Worm (Caenorhabditis elegans) whole organism, L4 larva: ENCODE data around the gene clec-71.
A peak's percentile ranks its signal among the peaks of the same experiment; 100 is the strongest.

Experiments
- F49E8.2 ChIP-seq: sonication (generic microtip); optimal IDR thresholded peaks from 2 replicates; lab custom pipeline; 2016; ENCODE audit warnings: missing compliant biosample characterization, mild to moderate bottlenecking, missing genetic modification characterization, borderline replicate concordance
- R02D3.7 ChIP-seq: fragments of 150-350 bp; sonication (generic microtip); optimal IDR thresholded peaks from 3 replicates; lab custom pipeline; 2014; ENCODE audit warnings: missing biosample characterization, missing genetic modification characterization
- Y75B8A.6 ChIP-seq: fragments of 200-800 bp; sonication (Bioruptor generic); IDR thresholded peaks from 2 replicates; pipeline ENCODE4 v1.3.6; 2022; ENCODE audit warnings: missing genetic modification reagents, missing genetic modification characterization, missing compliant biosample characterization
- ZK337.2 ChIP-seq: fragments of 200-800 bp; sonication (Bioruptor generic); IDR thresholded peaks from 2 replicates; pipeline ENCODE4 v1.3.6; 2022; ENCODE audit warnings: missing genetic modification reagents, missing genetic modification characterization, missing compliant biosample characterization
- aha-1 ChIP-seq: fragments of 150-350 bp; peaks from one replicate; lab custom pipeline; 2014; ENCODE audit warnings: missing biosample characterization, missing genetic modification characterization
- arid-1 ChIP-seq: fragments of 200-800 bp; sonication (Bioruptor generic); conservative IDR thresholded peaks from 2 replicates; pipeline ENCODE4 v1.3.6; 2022; ENCODE audit warnings: missing genetic modification reagents, missing genetic modification characterization, missing compliant biosample characterization
- ceh-28 ChIP-seq: fragments of 150-350 bp; optimal IDR thresholded peaks from 2 replicates; lab custom pipeline; 2014; ENCODE audit warnings: missing biosample characterization, missing genetic modification reagents, missing genetic modification characterization
- ceh-32 ChIP-seq: sonication (generic microtip); optimal IDR thresholded peaks from 2 replicates; lab custom pipeline; 2016; ENCODE audit warnings: mild to moderate bottlenecking, missing genetic modification characterization, missing compliant biosample characterization; ENCODE audit not compliant: poor library complexity
- ceh-82 ChIP-seq: sonication (generic microtip); optimal IDR thresholded peaks from 2 replicates; lab custom pipeline; 2017; ENCODE audit warnings: missing biosample characterization, missing genetic modification characterization
- ces-1 ChIP-seq: fragments of 150-350 bp; sonication (generic microtip); optimal IDR thresholded peaks from 4 replicates; lab custom pipeline; 2014; ENCODE audit warnings: missing biosample characterization, missing genetic modification reagents, missing genetic modification characterization
- ctbp-1 ChIP-seq: fragments of 200-800 bp; sonication (Bioruptor generic); IDR thresholded peaks from 2 replicates; pipeline ENCODE4 v1.3.6; 2022; ENCODE audit warnings: missing genetic modification reagents, missing genetic modification characterization, missing compliant biosample characterization
- daf-12 ChIP-seq: fragments of 150-350 bp; optimal IDR thresholded peaks from 2 replicates; lab custom pipeline; 2014; ENCODE audit warnings: missing biosample characterization, missing genetic modification reagents, missing genetic modification characterization
- daf-16 ChIP-seq, 3 experiments: sonication (generic microtip); optimal IDR thresholded peaks; 2 replicates each; lab custom pipeline; 2016 to 2017; ENCODE audit warnings: missing genetic modification characterization in 3 of 3, missing genetic modification reagents in 3 of 3, mild to moderate bottlenecking in 2 of 3, missing compliant biosample characterization in 2 of 3, missing biosample characterization in 1 of 3, moderate library complexity in 1 of 3
- dmd-6 ChIP-seq: fragments of 200-800 bp; sonication (Bioruptor generic); IDR thresholded peaks from 2 replicates; pipeline ENCODE4 v1.3.6; 2022; ENCODE audit warnings: missing genetic modification reagents, missing genetic modification characterization, missing compliant biosample characterization
- duxl-1 ChIP-seq: sonication (generic microtip); optimal IDR thresholded peaks from 2 replicates; lab custom pipeline; 2016; ENCODE audit warnings: mild to moderate bottlenecking, missing genetic modification characterization, moderate library complexity, missing compliant biosample characterization; ENCODE audit not compliant: poor library complexity
- egl-27 ChIP-seq: sonication (generic microtip); optimal IDR thresholded peaks from 3 replicates; lab custom pipeline; 2017; ENCODE audit warnings: missing biosample characterization, missing genetic modification reagents, missing genetic modification characterization
- egl-43 ChIP-seq: fragments of 200-800 bp; sonication (Bioruptor generic); IDR thresholded peaks from 2 replicates; pipeline ENCODE4 v1.3.6; 2022; ENCODE audit warnings: missing genetic modification reagents, missing genetic modification characterization, missing compliant biosample characterization
- gei-8 ChIP-seq: fragments of 200-800 bp; sonication (Bioruptor generic); optimal IDR thresholded peaks from 2 replicates; lab custom pipeline; 2018; ENCODE audit warnings: mild to moderate bottlenecking, missing genetic modification characterization, missing compliant biosample characterization
- hmg-1.1 ChIP-seq: fragments of 200-800 bp; sonication (Bioruptor generic); IDR thresholded peaks from 2 replicates; pipeline ENCODE4 v1.3.6; 2022; ENCODE audit warnings: missing genetic modification reagents, missing genetic modification characterization, missing compliant biosample characterization
- jun-1 ChIP-seq: fragments of 150-350 bp; optimal IDR thresholded peaks from 2 replicates; lab custom pipeline; 2014; ENCODE audit warnings: missing biosample characterization, missing genetic modification reagents, missing genetic modification characterization
- lin-13 ChIP-seq: fragments of 150-350 bp; optimal IDR thresholded peaks from 2 replicates; lab custom pipeline; 2014; ENCODE audit warnings: missing biosample characterization, missing genetic modification reagents, missing genetic modification characterization
- lin-38 ChIP-seq: fragments of 200-800 bp; sonication (Bioruptor generic); IDR thresholded peaks from 2 replicates; pipeline ENCODE4 v1.3.6; 2022; ENCODE audit warnings: missing genetic modification reagents, missing genetic modification characterization, missing compliant biosample characterization
- lir-3 ChIP-seq: sonication (generic microtip); optimal IDR thresholded peaks from 2 replicates; lab custom pipeline; 2016; ENCODE audit warnings: mild to moderate bottlenecking, missing genetic modification characterization, missing compliant biosample characterization
- madf-9 ChIP-seq: fragments of 200-800 bp; sonication (Bioruptor generic); conservative IDR thresholded peaks from 2 replicates; pipeline ENCODE4 v1.3.6; 2022; ENCODE audit warnings: missing genetic modification reagents, missing genetic modification characterization, missing compliant biosample characterization
- mep-1 ChIP-seq: fragments of 150-350 bp; sonication (generic microtip); optimal IDR thresholded peaks from 3 replicates; lab custom pipeline; 2014; ENCODE audit warnings: missing biosample characterization, missing genetic modification characterization
- mes-2 ChIP-seq: sonication (generic microtip); optimal IDR thresholded peaks from 2 replicates; lab custom pipeline; 2016; ENCODE audit warnings: missing genotype, mild to moderate bottlenecking, missing genetic modification characterization, missing compliant biosample characterization; ENCODE audit not compliant: poor library complexity, severe bottlenecking
- nhr-10 ChIP-seq: fragments of 150-350 bp; optimal IDR thresholded peaks from 2 replicates; lab custom pipeline; 2014; ENCODE audit warnings: missing biosample characterization, missing genetic modification characterization
- nhr-11 ChIP-seq: fragments of 150-350 bp; optimal IDR thresholded peaks from 2 replicates; lab custom pipeline; 2014; ENCODE audit warnings: missing biosample characterization, missing genetic modification characterization
- nhr-111 ChIP-seq: fragments of 200-800 bp; sonication (Bioruptor generic); optimal IDR thresholded peaks from 2 replicates; lab custom pipeline; 2018; ENCODE audit warnings: mild to moderate bottlenecking, missing genetic modification characterization, missing compliant biosample characterization
- nhr-76 ChIP-seq: fragments of 150-350 bp; optimal IDR thresholded peaks from 2 replicates; lab custom pipeline; 2014; ENCODE audit warnings: missing biosample characterization, missing genetic modification characterization
- nhr-77 ChIP-seq: fragments of 150-350 bp; optimal IDR thresholded peaks from 2 replicates; lab custom pipeline; 2014; ENCODE audit warnings: missing biosample characterization, missing genetic modification characterization
- pha-4 ChIP-seq, 2 experiments: fragments of 150-350 bp in 1 of 2; fragments of 200-800 bp in 1 of 2; sonication (Bioruptor generic) in 1 of 2; IDR thresholded peaks in 1 of 2; optimal IDR thresholded peaks in 1 of 2; 2 replicates each; pipeline versions ENCODE4 v1.3.6 to Lab custom; 2014 to 2022; ENCODE audit warnings: missing genetic modification characterization in 2 of 2, missing genetic modification reagents in 2 of 2, missing biosample characterization in 1 of 2, missing compliant biosample characterization in 1 of 2
- pqm-1 ChIP-seq: sonication (generic microtip); optimal IDR thresholded peaks from 2 replicates; lab custom pipeline; 2017; ENCODE audit warnings: missing biosample characterization, missing genetic modification characterization
- sdz-12 ChIP-seq: fragments of 200-800 bp; sonication (Bioruptor generic); optimal IDR thresholded peaks from 2 replicates; lab custom pipeline; 2018; ENCODE audit warnings: mild to moderate bottlenecking, missing genetic modification characterization, missing compliant biosample characterization
- snpc-4 ChIP-seq: fragments of 150-350 bp; optimal IDR thresholded peaks from 2 replicates; lab custom pipeline; 2014; ENCODE audit warnings: missing biosample characterization, missing genetic modification characterization
- spr-3 ChIP-seq: fragments of 200-800 bp; sonication (Bioruptor generic); optimal IDR thresholded peaks from 2 replicates; lab custom pipeline; 2018; ENCODE audit warnings: mild to moderate bottlenecking, missing genetic modification characterization, missing compliant biosample characterization
- unc-130 ChIP-seq: sonication (generic microtip); optimal IDR thresholded peaks from 2 replicates; lab custom pipeline; 2016; ENCODE audit warnings: missing genetic modification reagents, missing genetic modification characterization, missing compliant biosample characterization
- unc-62 ChIP-seq, 3 experiments: fragments of 150-350 bp in 1 of 3; sonication (generic microtip); optimal IDR thresholded peaks in 2 of 3; peaks in 1 of 3; 1 replicate in 1 of 3; 2 replicates in 2 of 3; lab custom pipeline; 2014 to 2017; ENCODE audit warnings: missing biosample characterization in 3 of 3, missing genetic modification characterization in 3 of 3, missing genetic modification reagents in 3 of 3, missing genotype in 1 of 3
- zag-1 ChIP-seq: fragments of 150-350 bp; optimal IDR thresholded peaks from 2 replicates; lab custom pipeline; 2014; ENCODE audit warnings: missing biosample characterization, missing genetic modification characterization
- zfp-2 ChIP-seq: sonication (generic microtip); optimal IDR thresholded peaks from 2 replicates; lab custom pipeline; 2016; ENCODE audit warnings: mild to moderate bottlenecking, missing genetic modification characterization, missing compliant biosample characterization
- zfp-3 ChIP-seq: fragments of 200-800 bp; sonication (Bioruptor generic); conservative IDR thresholded peaks from 2 replicates; pipeline ENCODE4 v1.3.6; 2022; ENCODE audit warnings: missing genetic modification reagents, missing genetic modification characterization, missing compliant biosample characterization
- zip-11 ChIP-seq: fragments of 200-800 bp; sonication (Bioruptor generic); IDR thresholded peaks from 2 replicates; pipeline ENCODE4 v1.3.6; 2022; ENCODE audit warnings: missing genetic modification characterization, missing compliant biosample characterization
- ztf-7 ChIP-seq: fragments of 150-350 bp; optimal IDR thresholded peaks from 2 replicates; lab custom pipeline; 2014; ENCODE audit warnings: missing biosample characterization, missing genetic modification characterization

The clec-71 gene

DNA sequence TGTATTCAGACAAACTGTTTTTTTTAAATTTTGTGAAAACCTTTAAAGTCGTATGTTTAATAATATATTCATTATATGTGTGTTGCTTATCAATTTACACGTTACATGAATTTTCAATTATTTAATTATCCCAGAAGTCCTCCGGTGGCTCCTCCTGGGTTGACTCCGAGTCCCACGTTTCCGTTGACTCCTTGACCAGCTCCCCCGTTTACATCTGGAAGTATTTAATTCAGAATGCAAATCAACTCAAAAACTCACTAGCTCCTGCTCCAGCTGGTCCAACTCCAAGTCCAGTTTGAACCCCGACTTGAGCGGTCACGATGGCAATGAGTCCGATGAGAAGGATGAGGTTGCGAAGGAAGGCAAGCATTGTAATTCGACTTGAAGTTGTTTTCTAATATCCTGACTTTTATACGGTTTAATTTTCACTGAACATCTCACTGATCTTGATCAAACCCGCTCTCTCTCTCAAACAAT is 43.2 kb upstream of the clec-71 start, which contains the start of gene F56D6.8:
F56D6.8 (minus strand) TSS at position 427 of the 477 bp plus-strand sequence.
- TF ChIP-seq lin-13 (no peak), unc-62 (GFP tag; optimal IDR thresholded peaks at IDR 0.05 in 1 of 2; lab: Kevin White, UChicago) (peak in 1 of 2 experiments; percentile 74), unc-62 (tag; optimal IDR thresholded peaks at IDR 0.05; lab: Kevin White, UChicago) (no peak)

DNA sequence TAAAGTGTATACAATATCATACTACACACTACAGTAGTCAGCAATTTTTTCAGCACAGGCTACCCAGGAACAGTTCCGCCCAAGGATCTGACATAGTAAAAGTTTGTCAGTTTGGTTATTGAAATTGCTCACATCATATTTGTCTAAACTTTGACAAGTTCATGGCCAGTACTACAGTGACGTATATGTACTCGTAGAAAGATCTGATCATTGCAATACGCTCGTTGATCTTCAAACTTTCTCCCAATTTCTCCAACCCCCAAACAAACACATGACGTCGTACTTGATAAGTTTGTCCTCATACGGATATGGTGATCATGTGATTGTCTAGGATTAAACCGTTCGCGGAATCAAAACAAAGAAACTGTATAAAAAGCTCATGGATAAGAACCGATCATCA is 42.5 kb upstream of the clec-71 start, which contains the start of gene dct-8:
dct-8 (plus strand) TSS at position 301 of the 400 bp plus-strand sequence.
- TF ChIP-seq mep-1 (tag; lab: Kevin White, UChicago) (no peak), daf-12 (tag; lab: Kevin White, UChicago) (no peak)

DNA sequence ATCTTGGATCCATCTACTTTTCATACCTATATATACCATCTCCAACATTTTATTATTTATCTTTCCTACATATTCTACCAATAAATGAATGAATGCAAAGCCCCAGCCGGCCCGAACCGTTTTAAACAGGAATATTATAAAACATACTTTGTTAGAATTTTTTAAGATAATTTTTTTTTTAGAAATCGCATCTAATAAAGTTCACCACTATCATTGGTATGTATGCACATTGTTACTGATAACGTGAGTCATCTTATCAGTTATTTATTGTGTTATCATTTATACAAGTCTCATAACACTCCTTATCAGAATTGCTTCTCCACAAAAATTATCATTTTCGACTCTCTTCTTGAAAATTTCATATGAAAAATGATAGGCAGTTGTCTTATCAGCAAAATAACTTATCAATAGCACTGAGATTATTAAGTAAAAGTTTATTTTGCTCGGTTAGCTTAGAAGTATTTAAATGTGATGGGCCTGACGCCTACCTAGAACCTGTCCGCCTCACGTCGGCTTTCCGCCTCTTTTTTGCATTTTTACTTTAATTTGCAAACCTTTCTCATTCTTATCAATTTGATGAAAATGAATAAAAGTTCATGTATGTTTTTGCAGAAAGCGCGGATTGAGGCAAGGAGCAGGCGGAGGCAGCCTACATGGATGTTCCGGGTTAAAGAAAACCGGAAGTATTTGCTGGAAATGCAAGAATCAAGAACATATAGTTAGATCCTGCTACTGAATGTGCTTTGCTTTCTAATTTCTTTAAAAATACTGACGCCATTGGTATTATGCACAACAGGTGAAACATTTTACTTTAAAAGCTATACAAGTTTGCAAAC is 37.3 kb upstream of the clec-71 start, which contains the start of gene srz-62:
srz-62 (plus strand) TSS at position 786 of the 836 bp plus-strand sequence.
- TF ChIP-seq daf-16 (GFP tag; optimal IDR thresholded peaks at IDR 0.05; lab: Kevin White, UChicago), result peak in 1 of 2 experiments; percentile 76
- peak; percentile 97 for TF ChIP-seq daf-16 (tag; optimal IDR thresholded peaks at IDR 0.05; lab: Kevin White, UChicago)
- TF ChIP-seq zip-11 (GFP tag; lab: Robert Waterston, UW), result no peak
- no peak for TF ChIP-seq zfp-2
- no peak for TF ChIP-seq ctbp-1 (GFP tag; lab: Robert Waterston, UW)
- no peak for TF ChIP-seq nhr-11
- TF ChIP-seq Y75B8A.6 (GFP tag; lab: Robert Waterston, UW), result no peak
- TF ChIP-seq nhr-10 (tag; lab: Kevin White, UChicago), result no peak
- TF ChIP-seq aha-1, result peak; percentile 71
- TF ChIP-seq lin-13, result no peak
- no peak for TF ChIP-seq nhr-111
- TF ChIP-seq mes-2, result no peak
- TF ChIP-seq ZK337.2, result no peak
- no peak for TF ChIP-seq zag-1 (tag; lab: Kevin White, UChicago)
- no peak for TF ChIP-seq lin-38
- no peak for TF ChIP-seq egl-27 (tag; lab: Kevin White, UChicago)
- no peak for TF ChIP-seq ces-1 (GFP tag; lab: Kevin White, UChicago)
- peak; percentile 100 for TF ChIP-seq pqm-1 (tag; lab: Kevin White, UChicago)
- peak; percentile 80 for TF ChIP-seq jun-1 (tag; lab: Kevin White, UChicago)
- no peak for TF ChIP-seq ztf-7 (tag; lab: Kevin White, UChicago)
- peak; percentile 99 for TF ChIP-seq nhr-77 (tag; lab: Kevin White, UChicago)
- no peak for TF ChIP-seq nhr-76
- no peak for TF ChIP-seq sdz-12 (GFP tag; lab: Kevin White, UChicago)
- peak; percentile 47 for TF ChIP-seq duxl-1 (tag; lab: Kevin White, UChicago)
- no peak for TF ChIP-seq hmg-1.1 (GFP tag; lab: Robert Waterston, UW)
- no peak for TF ChIP-seq R02D3.7 (tag; lab: Kevin White, UChicago)
- TF ChIP-seq lir-3, result no peak
- TF ChIP-seq ceh-82 (tag; lab: Kevin White, UChicago), result no peak
- TF ChIP-seq unc-62 (GFP tag; optimal IDR thresholded peaks at IDR 0.05 in 1 of 2; lab: Kevin White, UChicago), result peak in 1 of 2 experiments; percentile 63
- no peak for TF ChIP-seq unc-62 (tag; optimal IDR thresholded peaks at IDR 0.05; lab: Kevin White, UChicago)
- TF ChIP-seq unc-130, result no peak
- no peak for TF ChIP-seq snpc-4 (tag; lab: Kevin White, UChicago)
- peak; percentile 99 for TF ChIP-seq dmd-6 (GFP tag; lab: Robert Waterston, UW)
- TF ChIP-seq ceh-28 (tag; lab: Kevin White, UChicago), result no peak
- no peak for TF ChIP-seq pha-4 (GFP tag; IDR thresholded peaks at IDR 0.05; lab: Robert Waterston, UW)
- TF ChIP-seq pha-4 (tag; optimal IDR thresholded peaks at IDR 0.05; lab: Kevin White, UChicago), result peak; percentile 16
- no peak for TF ChIP-seq gei-8 (GFP tag; lab: Kevin White, UChicago)
- TF ChIP-seq ceh-32 (tag; lab: Kevin White, UChicago), result no peak
- TF ChIP-seq F49E8.2, result no peak
- no peak for TF ChIP-seq madf-9 (GFP tag; lab: Robert Waterston, UW)
- TF ChIP-seq spr-3 (GFP tag; lab: Kevin White, UChicago), result no peak
- TF ChIP-seq arid-1 (GFP tag; lab: Robert Waterston, UW), result no peak
- TF ChIP-seq egl-43 (GFP tag; lab: Robert Waterston, UW), result no peak
- TF ChIP-seq zfp-3 (GFP tag; lab: Robert Waterston, UW), result 0 out of 2 replicates have a peak, but pooled peaks have one; percentile 26
